Fruit fly (Drosophila melanogaster) whole organism, embryonic: Measurements from ENCODE around the gene ND-39.

Experiments
- Ada2b ChIP-seq: fragments of 200-800 bp; sonication (Bioruptor generic); IDR thresholded peaks from 2 replicates; pipeline ENCODE4 v1.3.6; 2022; ENCODE audit warnings: missing biosample characterization, missing genetic modification characterization
- Antp ChIP-seq: fragments of 200-800 bp; sonication (Bioruptor generic); optimal IDR thresholded peaks from 3 replicates; lab custom pipeline; 2016; ENCODE audit warnings: missing biosample characterization, missing genetic modification characterization
- Atf3 ChIP-seq: fragments of 200-800 bp; sonication (Bioruptor generic); optimal IDR thresholded peaks from 3 replicates; lab custom pipeline; 2016; ENCODE audit warnings: missing biosample characterization, missing genetic modification characterization
- CG10147 ChIP-seq: fragments of 200-800 bp; sonication (Bioruptor generic); optimal IDR thresholded peaks from 2 replicates; lab custom pipeline; 2019; ENCODE audit warnings: missing biosample characterization, mild to moderate bottlenecking, missing genetic modification characterization, moderate library complexity
- CG10209 ChIP-seq: fragments of 200-800 bp; sonication (Bioruptor generic); optimal IDR thresholded peaks from 3 replicates; lab custom pipeline; 2017; ENCODE audit warnings: missing biosample characterization, mild to moderate bottlenecking, missing genetic modification characterization, missing genetic modification reagents
- CG10959 ChIP-seq: fragments of 200-800 bp; sonication (Bioruptor generic); IDR thresholded peaks from 2 replicates; pipeline ENCODE4 v1.3.6; 2022; ENCODE audit warnings: missing biosample characterization, missing genetic modification characterization
- CG12104 ChIP-seq: fragments of 200-800 bp; sonication (Bioruptor generic); optimal IDR thresholded peaks from 3 replicates; lab custom pipeline; 2016; ENCODE audit warnings: missing biosample characterization, missing genetic modification characterization
- CG12219 ChIP-seq: fragments of 200-800 bp; sonication (Bioruptor generic); optimal IDR thresholded peaks from 3 replicates; lab custom pipeline; 2018; ENCODE audit warnings: missing biosample characterization, mild to moderate bottlenecking, missing genetic modification characterization
- CG12769 ChIP-seq: fragments of 200-800 bp; sonication (Bioruptor generic); optimal IDR thresholded peaks from 2 replicates; lab custom pipeline; 2019; ENCODE audit warnings: missing biosample characterization, mild to moderate bottlenecking, missing genetic modification characterization, moderate library complexity
- CG13894 ChIP-seq: fragments of 200-800 bp; sonication (Bioruptor generic); optimal IDR thresholded peaks from 3 replicates; lab custom pipeline; 2018; ENCODE audit warnings: missing biosample characterization, mild to moderate bottlenecking, missing genetic modification characterization, moderate library complexity
- CG1603 ChIP-seq: fragments of 200-800 bp; sonication (Bioruptor generic); optimal IDR thresholded peaks from 2 replicates; lab custom pipeline; 2019; ENCODE audit warnings: missing biosample characterization, mild to moderate bottlenecking, missing genetic modification characterization, moderate library complexity
- CG17359 ChIP-seq: fragments of 200-800 bp; sonication (Bioruptor generic); optimal IDR thresholded peaks from 3 replicates; lab custom pipeline; 2018; ENCODE audit warnings: missing biosample characterization, mild to moderate bottlenecking, missing genetic modification characterization, moderate library complexity
- CG17829 ChIP-seq: fragments of 200-800 bp; optimal IDR thresholded peaks from 2 replicates; lab custom pipeline; 2019; ENCODE audit warnings: missing biosample characterization, mild to moderate bottlenecking, missing genetic modification characterization, moderate library complexity
- CG18262 ChIP-seq: fragments of 200-800 bp; optimal IDR thresholded peaks from 3 replicates; lab custom pipeline; 2019; ENCODE audit warnings: missing biosample characterization, mild to moderate bottlenecking, missing genetic modification characterization, moderate library complexity
- CG18476 ChIP-seq: fragments of 200-800 bp; sonication (Bioruptor generic); optimal IDR thresholded peaks from 2 replicates; lab custom pipeline; 2016; ENCODE audit warnings: missing biosample characterization, mild to moderate bottlenecking, missing genetic modification characterization
- CG3163 ChIP-seq: fragments of 200-800 bp; sonication (Bioruptor generic); optimal IDR thresholded peaks from 3 replicates; lab custom pipeline; 2016; ENCODE audit warnings: missing biosample characterization, missing genetic modification characterization
- CG3995 ChIP-seq: fragments of 200-800 bp; sonication (Bioruptor generic); optimal IDR thresholded peaks from 3 replicates; lab custom pipeline; 2016; ENCODE audit warnings: missing biosample characterization, missing genetic modification characterization
- CG4707 ChIP-seq: fragments of 200-800 bp; sonication (Bioruptor generic); optimal IDR thresholded peaks from 2 replicates; lab custom pipeline; 2018; ENCODE audit warnings: missing biosample characterization, mild to moderate bottlenecking, missing genetic modification characterization, moderate library complexity
- CG7987 ChIP-seq: fragments of 200-800 bp; sonication (Bioruptor generic); optimal IDR thresholded peaks from 2 replicates; lab custom pipeline; 2018; ENCODE audit warnings: missing biosample characterization, mild to moderate bottlenecking, missing genetic modification characterization, moderate library complexity
- CG8388 ChIP-seq: fragments of 200-800 bp; sonication (Bioruptor generic); optimal IDR thresholded peaks from 2 replicates; lab custom pipeline; 2019; ENCODE audit warnings: missing biosample characterization, mild to moderate bottlenecking, missing genetic modification characterization, moderate library complexity
- CG9876 ChIP-seq: fragments of 200-800 bp; sonication (Bioruptor generic); optimal IDR thresholded peaks from 2 replicates; lab custom pipeline; 2016; ENCODE audit warnings: missing biosample characterization, missing genetic modification characterization
- Dip3 ChIP-seq: fragments of 200-800 bp; sonication (Bioruptor generic); optimal IDR thresholded peaks from 3 replicates; lab custom pipeline; 2016; ENCODE audit warnings: missing biosample characterization, missing genetic modification characterization
- Ets65A ChIP-seq: fragments of 200-800 bp; sonication (Bioruptor generic); peaks from one replicate; lab custom pipeline; 2016; ENCODE audit warnings: missing biosample characterization, missing genetic modification characterization
- HLHmδ ChIP-seq: fragments of 200-800 bp; sonication (Bioruptor generic); optimal IDR thresholded peaks from 2 replicates; lab custom pipeline; 2018; ENCODE audit warnings: missing biosample characterization, mild to moderate bottlenecking, missing genetic modification characterization, moderate library complexity
- Med ChIP-seq: fragments of 200-800 bp; sonication (Bioruptor generic); peaks from one replicate; lab custom pipeline; 2016; ENCODE audit warnings: missing biosample characterization, missing genetic modification characterization, mild to moderate bottlenecking, inconsistent platforms, moderate library complexity
- Myb ChIP-seq: fragments of 200-800 bp; sonication (Bioruptor generic); optimal IDR thresholded peaks from 2 replicates; lab custom pipeline; 2016; ENCODE audit warnings: missing biosample characterization, missing genetic modification characterization
- NC2β ChIP-seq: fragments of 200-800 bp; sonication (Bioruptor generic); optimal IDR thresholded peaks from 2 replicates; lab custom pipeline; 2016; ENCODE audit warnings: missing biosample characterization, missing genetic modification characterization
- Neu2 ChIP-seq: fragments of 200-800 bp; sonication (Bioruptor generic); optimal IDR thresholded peaks from 3 replicates; lab custom pipeline; 2016; ENCODE audit warnings: missing biosample characterization, missing genetic modification characterization, borderline replicate concordance
- PHDP ChIP-seq: fragments of 200-800 bp; sonication (Bioruptor generic); optimal IDR thresholded peaks from 3 replicates; lab custom pipeline; 2018; ENCODE audit warnings: missing biosample characterization, mild to moderate bottlenecking, missing genetic modification characterization, moderate library complexity
- Scr ChIP-seq: fragments of 200-800 bp; sonication (Bioruptor generic); IDR thresholded peaks from 2 replicates; pipeline ENCODE4 v1.3.6; 2022; ENCODE audit warnings: missing biosample characterization, missing genetic modification characterization; ENCODE audit not compliant: partially characterized antibody
- bbx ChIP-seq: fragments of 200-800 bp; sonication (Bioruptor generic); IDR thresholded peaks from 2 replicates; pipeline ENCODE4 v1.3.6; 2022; ENCODE audit warnings: missing biosample characterization, missing genetic modification characterization; ENCODE audit not compliant: partially characterized antibody
- chn ChIP-seq: fragments of 200-800 bp; sonication (Bioruptor generic); optimal IDR thresholded peaks from 2 replicates; lab custom pipeline; 2016; ENCODE audit warnings: missing biosample characterization, missing genetic modification characterization
- gcm ChIP-seq: fragments of 200-800 bp; sonication (Bioruptor generic); optimal IDR thresholded peaks from 2 replicates; lab custom pipeline; 2019; ENCODE audit warnings: missing biosample characterization, mild to moderate bottlenecking, missing genetic modification characterization, moderate library complexity
- gro ChIP-seq: fragments of 200-800 bp; sonication (Bioruptor generic); optimal IDR thresholded peaks from 2 replicates; lab custom pipeline; 2016; ENCODE audit warnings: missing biosample characterization, missing genetic modification characterization
- p53 ChIP-seq: fragments of 200-800 bp; sonication (Bioruptor generic); optimal IDR thresholded peaks from 2 replicates; lab custom pipeline; 2016; ENCODE audit warnings: missing biosample characterization, missing genetic modification characterization
- pros ChIP-seq: fragments of 200-800 bp; sonication (Bioruptor generic); optimal IDR thresholded peaks from 3 replicates; lab custom pipeline; 2019; ENCODE audit warnings: missing biosample characterization, mild to moderate bottlenecking, missing genetic modification characterization, moderate library complexity
- sens ChIP-seq: fragments of 200-800 bp; sonication (Bioruptor generic); peaks from one replicate; lab custom pipeline; 2016; ENCODE audit warnings: missing biosample characterization, missing genetic modification characterization
- stwl ChIP-seq: fragments of 200-800 bp; sonication (Bioruptor generic); optimal IDR thresholded peaks from 3 replicates; lab custom pipeline; 2018; ENCODE audit warnings: missing biosample characterization, mild to moderate bottlenecking, missing genetic modification characterization, moderate library complexity
- tin ChIP-seq: fragments of 200-800 bp; sonication (Bioruptor generic); optimal IDR thresholded peaks from 3 replicates; lab custom pipeline; 2016; ENCODE audit warnings: missing biosample characterization, missing genetic modification characterization
- tll ChIP-seq, 2 experiments: fragments of 200-800 bp in 1 of 2; fragments of >200 bp in 1 of 2; sonication (Bioruptor generic) in 1 of 2; optimal IDR thresholded peaks; 2 replicates each; lab custom pipeline; 2017 to 2019; ENCODE audit warnings: missing biosample characterization in 2 of 2, missing genetic modification characterization in 2 of 2, mild to moderate bottlenecking in 1 of 2, moderate library complexity in 1 of 2
- trem ChIP-seq: fragments of 200-800 bp; optimal IDR thresholded peaks from 3 replicates; lab custom pipeline; 2019; ENCODE audit warnings: missing biosample characterization, mild to moderate bottlenecking, missing genetic modification characterization, moderate library complexity
- unpg ChIP-seq: fragments of 200-800 bp; sonication (Bioruptor generic); optimal IDR thresholded peaks from 3 replicates; lab custom pipeline; 2018; ENCODE audit warnings: missing biosample characterization, mild to moderate bottlenecking, missing genetic modification characterization, moderate library complexity
- yki ChIP-seq: fragments of >200 bp; optimal IDR thresholded peaks from 3 replicates; lab custom pipeline; 2018
- zfh1 ChIP-seq: fragments of 200-800 bp; sonication (Bioruptor generic); IDR thresholded peaks from 3 replicates; pipeline ENCODE4 v1.3.6; 2022; ENCODE audit warnings: missing biosample characterization, missing genetic modification characterization
- zfh2 ChIP-seq: fragments of 200-800 bp; sonication (Bioruptor generic); optimal IDR thresholded peaks from 2 replicates; lab custom pipeline; 2016; ENCODE audit warnings: missing biosample characterization, missing genetic modification characterization

Gene ND-39

DNA sequence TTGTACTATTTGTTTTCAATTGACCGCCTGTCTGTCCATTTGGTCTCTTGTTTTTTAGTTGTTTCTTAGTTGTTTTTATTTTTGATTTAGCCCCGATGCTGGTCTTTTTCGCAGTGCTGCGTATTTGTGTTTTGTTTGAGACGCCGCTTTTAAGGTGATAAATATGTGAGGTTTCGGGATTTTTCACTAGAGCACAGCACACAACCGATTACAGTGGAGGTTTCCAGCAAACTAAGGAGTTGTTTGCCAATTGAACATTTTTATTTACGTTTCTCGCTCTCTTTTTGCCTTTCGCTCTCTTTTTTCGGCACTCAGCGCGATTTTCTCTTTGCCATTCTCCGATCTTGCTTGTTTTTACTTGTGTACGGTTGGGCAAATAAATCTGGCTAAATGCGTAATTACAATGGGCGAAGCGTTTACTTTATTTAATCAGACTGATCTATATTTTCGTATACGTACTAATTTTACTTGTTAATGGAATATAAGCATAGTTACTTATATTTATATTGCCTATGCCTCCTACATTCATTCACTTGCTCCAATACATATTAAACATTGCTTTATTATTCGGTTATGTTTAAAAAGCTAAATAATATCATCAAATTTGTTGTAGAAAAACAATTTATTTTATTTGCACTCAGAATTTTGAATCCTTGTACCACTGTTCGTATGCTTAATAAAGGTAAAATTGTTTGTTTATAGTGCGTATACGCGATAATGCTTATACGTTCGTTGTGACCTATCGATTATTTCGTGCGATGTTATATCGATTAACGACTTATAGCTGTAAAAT is 48.5 kb downstream of the ND-39 start, which contains the start of gene Rcd2 (continued):
- TF ChIP-seq HLHmδ (GFP tag; lab: Kevin White, UChicago) (no peak), Ets65A (GFP tag; lab: Kevin White, UChicago) (peak; percentile 28), Med (GFP tag; lab: Kevin White, UChicago) (peak; percentile 88), Neu2 (GFP tag; lab: Kevin White, UChicago) (no peak), PHDP (tag; lab: Kevin White, UChicago) (peak; percentile 94), unpg (GFP tag; lab: Kevin White, UChicago) (peak; percentile 90), CG12104 (peak; percentile 46), p53 (GFP tag; lab: Kevin White, UChicago) (no peak), CG10147 (GFP tag; lab: Kevin White, UChicago) (peak; percentile 93), CG17829 (tag; lab: Kevin White, UChicago) (peak; percentile 77), CG3995 (GFP tag; lab: Kevin White, UChicago) (no peak), CG18476 (peak; percentile 67), Ada2b (GFP tag; lab: Robert Waterston, UW) (peak; percentile 66), CG12219 (GFP tag; lab: Kevin White, UChicago) (peak; percentile 83), NC2β (GFP tag; lab: Kevin White, UChicago) (peak; percentile 14), Antp (GFP tag; lab: Kevin White, UChicago) (peak; percentile 22), zfh2 (GFP tag; lab: Kevin White, UChicago) (peak; percentile 44), CG7987 (GFP tag; lab: Kevin White, UChicago) (peak; percentile 63)

DNA sequence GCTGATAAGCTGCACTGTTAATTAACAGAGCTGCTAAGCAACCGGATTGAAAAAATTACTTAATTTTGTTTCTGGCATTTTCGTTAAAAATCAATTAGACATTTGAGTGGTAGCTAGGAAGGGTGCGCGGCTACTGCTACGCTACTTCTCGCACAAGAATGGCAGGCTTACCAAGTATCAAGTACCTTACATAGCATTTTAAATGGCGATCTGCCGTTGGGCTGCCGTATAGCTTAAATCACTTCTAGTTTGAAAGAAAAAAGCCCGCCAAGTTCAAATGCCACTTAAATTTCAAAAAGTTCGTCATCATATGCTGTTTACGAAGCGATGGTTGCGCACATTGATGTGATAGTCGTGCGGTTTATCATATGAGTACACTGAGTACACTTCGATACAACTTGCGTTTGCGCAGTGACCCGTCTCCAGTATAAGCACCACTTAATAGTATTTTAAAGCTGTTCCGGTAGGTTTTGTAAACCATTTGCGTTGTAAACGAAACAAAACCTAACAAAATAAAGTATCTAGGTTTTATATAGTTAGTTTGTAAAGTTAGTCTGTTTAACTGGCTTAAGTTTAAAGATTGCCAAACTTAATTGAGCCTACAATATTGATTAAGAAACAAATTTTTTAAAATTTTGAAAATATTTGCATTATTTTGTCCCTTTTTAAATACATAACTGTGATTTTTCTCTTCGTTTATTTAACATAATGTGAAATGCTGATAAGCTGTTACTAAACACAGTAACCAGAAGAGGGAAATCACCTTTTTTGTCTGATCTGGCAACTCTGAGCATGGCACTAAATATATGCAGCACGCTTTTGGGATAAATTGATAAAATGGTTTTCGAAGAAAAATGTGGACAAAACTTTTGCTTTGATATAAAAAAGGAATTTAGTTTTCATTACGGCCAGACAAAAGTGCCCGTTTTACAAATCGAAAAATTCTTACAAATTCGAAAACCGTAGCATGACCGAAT is 49.4 kb downstream of the ND-39 start:
- TF ChIP-seq CG12769 (tag; lab: Kevin White, UChicago) (no peak), yki (lab: Kevin White, UChicago) (no peak), chn (GFP tag; lab: Kevin White, UChicago) (no peak), p53 (GFP tag; lab: Kevin White, UChicago) (no peak), CG3995 (GFP tag; lab: Kevin White, UChicago) (peak; percentile 96), CG3163 (peak; percentile 28), CG13894 (tag; lab: Kevin White, UChicago) (no peak), CG4707 (GFP tag; lab: Kevin White, UChicago) (no peak), CG10959 (GFP tag; lab: Robert Waterston, UW) (no peak), Scr (GFP tag; lab: Robert Waterston, UW) (peak; percentile 43; the same call in 1 of the 2 replicates), CG1603 (tag; lab: Kevin White, UChicago) (peak; percentile 45), Dip3 (GFP tag; lab: Kevin White, UChicago) (no peak), tin (GFP tag; lab: Kevin White, UChicago) (no peak), CG18262 (tag; lab: Kevin White, UChicago) (no peak), tll (GFP tag; optimal IDR thresholded peaks at IDR 0.05; lab: Kevin White, UChicago) (no peak), zfh1 (GFP tag; lab: Robert Waterston, UW) (no peak), Atf3 (GFP tag; lab: Kevin White, UChicago) (no peak), gro (GFP tag; lab: Kevin White, UChicago) (peak; percentile 25), CG9876 (GFP tag; lab: Kevin White, UChicago) (no peak), bbx (GFP tag; lab: Robert Waterston, UW) (no peak), CG8388 (no peak), CG17359 (tag; lab: Kevin White, UChicago) (no peak), stwl (tag; lab: Kevin White, UChicago) (peak; percentile 83), trem (tag; lab: Kevin White, UChicago) (peak; percentile 7), sens (GFP tag; lab: Kevin White, UChicago) (peak; percentile 86), gcm (no peak), CG10209 (no peak), Myb (GFP tag; lab: Kevin White, UChicago) (peak; percentile 59), pros (GFP tag; lab: Kevin White, UChicago) (no peak)
